Worm (Caenorhabditis elegans) whole organism, young adult: ENCODE data around the gene Y69H2.3.

Experiments used
- F33H1.4 ChIP-seq: fragments of 200-800 bp; sonication (Bioruptor generic); IDR thresholded peaks from 2 replicates; pipeline ENCODE4 v1.3.6; 2022; ENCODE audit warnings: missing genetic modification reagents, missing genetic modification characterization, missing compliant biosample characterization
- atf-7 ChIP-seq: sonication (generic microtip); optimal IDR thresholded peaks from 2 replicates; lab custom pipeline; 2017; ENCODE audit warnings: mild to moderate bottlenecking, missing genetic modification characterization, missing compliant biosample characterization
- attf-6 ChIP-seq: fragments of 200-800 bp; sonication (Bioruptor generic); IDR thresholded peaks from 2 replicates; pipeline ENCODE4 v1.3.6; 2022; ENCODE audit warnings: missing genetic modification reagents, missing genetic modification characterization, missing compliant biosample characterization
- cebp-2 ChIP-seq: fragments of 200-800 bp; sonication (Bioruptor generic); IDR thresholded peaks from 2 replicates; pipeline ENCODE4 v1.3.6; 2022; ENCODE audit warnings: missing genetic modification characterization, missing compliant biosample characterization
- dpff-1 ChIP-seq: sonication (generic microtip); optimal IDR thresholded peaks from 2 replicates; lab custom pipeline; 2017; ENCODE audit warnings: mild to moderate bottlenecking, missing genetic modification characterization, missing compliant biosample characterization
- lin-40 ChIP-seq: sonication (generic microtip); optimal IDR thresholded peaks from 2 replicates; lab custom pipeline; 2016; ENCODE audit warnings: missing genetic modification characterization, mild to moderate bottlenecking, missing compliant biosample characterization, missing genotype, missing genetic modification reagents
- nhr-80 ChIP-seq: sonication (generic microtip); optimal IDR thresholded peaks from 2 replicates; lab custom pipeline; 2016; ENCODE audit warnings: missing genetic modification characterization, missing compliant biosample characterization
- snpc-4 ChIP-seq, 5 experiments: fragments of 150-350 bp in 1 of 5; sonication (generic microtip) in 4 of 5; optimal IDR thresholded peaks; 2 replicates each; lab custom pipeline; 2014 to 2018; ENCODE audit warnings: missing genetic modification characterization in 5 of 5, missing biosample characterization in 3 of 5, antibody characterized with exemption in 2 of 5, mild to moderate bottlenecking in 2 of 5, missing compliant biosample characterization in 2 of 5, missing genotype in 2 of 5, moderate library complexity in 2 of 5, missing genetic modification reagents in 1 of 5
- unc-62 ChIP-seq: fragments of 150-350 bp; optimal IDR thresholded peaks from 2 replicates; lab custom pipeline; 2014; ENCODE audit warnings: missing biosample characterization, missing genetic modification reagents, missing genetic modification characterization
- ztf-28 ChIP-seq: fragments of 200-800 bp; sonication (Bioruptor generic); IDR thresholded peaks from 2 replicates; pipeline ENCODE4 v1.3.6; 2022; ENCODE audit warnings: missing genetic modification reagents, missing genetic modification characterization, missing compliant biosample characterization

DNA sequence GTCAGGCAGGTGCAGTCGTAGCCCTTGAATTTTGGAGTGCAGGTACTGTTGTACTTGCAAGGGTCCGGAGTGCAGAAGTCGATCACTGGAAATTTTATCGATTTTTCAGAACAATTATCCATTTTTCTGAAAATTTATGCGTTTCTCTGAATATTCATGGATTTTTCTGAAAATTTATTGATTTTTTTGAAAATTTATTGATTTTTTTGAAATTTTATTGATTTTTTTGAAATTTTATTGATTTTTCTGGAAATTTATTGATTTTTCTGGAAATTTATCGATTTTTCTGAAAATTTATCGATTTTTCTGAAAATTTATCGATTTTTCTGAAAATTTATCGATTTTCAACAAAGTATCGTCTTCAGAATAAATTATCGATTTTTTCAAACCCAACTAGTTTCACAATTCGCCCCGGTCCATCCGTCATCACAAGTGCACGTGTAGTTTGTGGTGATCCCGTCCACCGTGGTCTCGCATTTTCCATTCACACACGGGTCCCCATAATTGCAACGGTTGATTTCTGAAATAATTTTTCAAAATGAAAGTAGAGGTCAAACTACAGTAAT, 31.9 kb downstream of the Y69H2.3 start:
- TF ChIP-seq unc-62 (GFP tag; lab: Kevin White, UChicago) (no peak), cebp-2 (GFP tag; lab: Robert Waterston, UW) (no peak), nhr-80 (tag; lab: Kevin White, UChicago) (no peak), attf-6 (GFP tag; lab: Robert Waterston, UW) (no peak), dpff-1 (tag; lab: Kevin White, UChicago) (no peak), ztf-28 (GFP tag; lab: Robert Waterston, UW) (no peak), atf-7 (tag; lab: Kevin White, UChicago) (no peak), snpc-4 (GFP tag; optimal IDR thresholded peaks at IDR 0.05; lab: Kevin White, UChicago) (no peak), snpc-4 (tag; optimal IDR thresholded peaks at IDR 0.05; lab: Kevin White, UChicago) (no peak), F33H1.4 (GFP tag; lab: Robert Waterston, UW) (no peak), lin-40 (tag; lab: Kevin White, UChicago) (no peak)
